Worm (Caenorhabditis elegans) whole organism, mixed stage, embryonic: ENCODE results near the gene Y46E12BL.2.

Experiments used
- M03D4.4 ChIP-seq: sonication (generic microtip); optimal IDR thresholded peaks from 2 replicates; lab custom pipeline; 2017; ENCODE audit warnings: mild to moderate bottlenecking, missing genetic modification characterization, missing compliant biosample characterization
- bed-3 ChIP-seq: fragments of 200-800 bp; sonication (Bioruptor generic); optimal IDR thresholded peaks from 3 replicates; lab custom pipeline; 2018; ENCODE audit warnings: mild to moderate bottlenecking, missing genetic modification characterization, moderate library complexity, missing compliant biosample characterization
- blmp-1 ChIP-seq: fragments of 150-350 bp; optimal IDR thresholded peaks from 2 replicates; lab custom pipeline; 2014; ENCODE audit warnings: missing biosample characterization, missing genetic modification characterization
- ceh-39 ChIP-seq: fragments of 150-350 bp; optimal IDR thresholded peaks from 2 replicates; lab custom pipeline; 2014; ENCODE audit warnings: missing biosample characterization, missing genetic modification characterization
- ceh-43 ChIP-seq: fragments of 200-800 bp; sonication (Bioruptor generic); optimal IDR thresholded peaks from 2 replicates; lab custom pipeline; 2018; ENCODE audit warnings: mild to moderate bottlenecking, missing genetic modification characterization, moderate library complexity, missing compliant biosample characterization
- ceh-83 ChIP-seq: fragments of 200-800 bp; sonication (Bioruptor generic); optimal IDR thresholded peaks from 2 replicates; lab custom pipeline; 2018; ENCODE audit warnings: mild to moderate bottlenecking, missing genetic modification characterization, missing compliant biosample characterization
- ces-1 ChIP-seq: fragments of 150-350 bp; optimal IDR thresholded peaks from 2 replicates; lab custom pipeline; 2014; ENCODE audit warnings: missing biosample characterization, missing genetic modification reagents, missing genetic modification characterization
- cnd-1 ChIP-seq: fragments of 200-800 bp; sonication (Bioruptor generic); optimal IDR thresholded peaks from 2 replicates; lab custom pipeline; 2018; ENCODE audit warnings: mild to moderate bottlenecking, missing genetic modification characterization, missing compliant biosample characterization
- drap-1 ChIP-seq: fragments of 200-800 bp; sonication (Bioruptor generic); optimal IDR thresholded peaks from 3 replicates; lab custom pipeline; 2018; ENCODE audit warnings: mild to moderate bottlenecking, missing genetic modification characterization, missing compliant biosample characterization
- elt-1 ChIP-seq: sonication (generic microtip); optimal IDR thresholded peaks from 2 replicates; lab custom pipeline; 2017; ENCODE audit warnings: missing genetic modification characterization, mild to moderate bottlenecking, missing compliant biosample characterization, antibody characterized with exemption, moderate library complexity, borderline replicate concordance; ENCODE audit not compliant: insufficient read depth
- elt-3 ChIP-seq: fragments of 150-350 bp; optimal IDR thresholded peaks from 2 replicates; lab custom pipeline; 2014; ENCODE audit warnings: missing biosample characterization, missing genetic modification characterization
- flh-1 ChIP-seq: fragments of 200-800 bp; sonication (Bioruptor generic); optimal IDR thresholded peaks from 2 replicates; lab custom pipeline; 2018; ENCODE audit warnings: mild to moderate bottlenecking, missing genetic modification characterization, moderate library complexity, missing compliant biosample characterization
- ham-2 ChIP-seq: fragments of 200-800 bp; sonication (Bioruptor generic); optimal IDR thresholded peaks from 2 replicates; lab custom pipeline; 2018; ENCODE audit warnings: mild to moderate bottlenecking, missing genetic modification characterization, missing compliant biosample characterization
- hlh-1 ChIP-seq: fragments of 150-350 bp; optimal IDR thresholded peaks from 2 replicates; lab custom pipeline; 2014; ENCODE audit warnings: missing biosample characterization, missing genetic modification reagents, missing genetic modification characterization
- lin-13 ChIP-seq: fragments of 150-350 bp; optimal IDR thresholded peaks from 2 replicates; lab custom pipeline; 2014; ENCODE audit warnings: missing biosample characterization, missing genetic modification characterization
- lin-32 ChIP-seq: fragments of 200-800 bp; sonication (Bioruptor generic); optimal IDR thresholded peaks from 2 replicates; lab custom pipeline; 2018; ENCODE audit warnings: mild to moderate bottlenecking, missing genetic modification characterization, missing compliant biosample characterization
- lsy-2 ChIP-seq: fragments of 150-350 bp; optimal IDR thresholded peaks from 2 replicates; lab custom pipeline; 2014; ENCODE audit warnings: missing biosample characterization, missing genetic modification characterization
- mab-5 ChIP-seq: fragments of 150-350 bp; optimal IDR thresholded peaks from 2 replicates; lab custom pipeline; 2014; ENCODE audit warnings: missing biosample characterization, missing genetic modification characterization
- mep-1 ChIP-seq: fragments of 150-350 bp; optimal IDR thresholded peaks from 2 replicates; lab custom pipeline; 2017; ENCODE audit warnings: missing biosample characterization, missing genetic modification reagents, missing genetic modification characterization, inconsistent platforms
- mls-2 ChIP-seq: sonication (generic microtip); optimal IDR thresholded peaks from 2 replicates; lab custom pipeline; 2016; ENCODE audit warnings: mild to moderate bottlenecking, missing genetic modification characterization, moderate library complexity, missing compliant biosample characterization
- nhr-12 ChIP-seq: fragments of 150-350 bp; optimal IDR thresholded peaks from 2 replicates; lab custom pipeline; 2014; ENCODE audit warnings: missing biosample characterization, missing genetic modification characterization
- nhr-2 ChIP-seq: fragments of 150-350 bp; optimal IDR thresholded peaks from 2 replicates; lab custom pipeline; 2014; ENCODE audit warnings: missing biosample characterization, missing genetic modification characterization
- nhr-237 ChIP-seq: fragments of 150-350 bp; optimal IDR thresholded peaks from 2 replicates; lab custom pipeline; 2014; ENCODE audit warnings: missing biosample characterization, missing genetic modification characterization
- nhr-28 ChIP-seq: fragments of 150-350 bp; optimal IDR thresholded peaks from 2 replicates; lab custom pipeline; 2014; ENCODE audit warnings: missing biosample characterization, missing genetic modification characterization
- nhr-76 ChIP-seq: sonication (generic microtip); optimal IDR thresholded peaks from 2 replicates; lab custom pipeline; 2017; ENCODE audit warnings: missing biosample characterization, missing genetic modification characterization
- pha-4 ChIP-seq: fragments of 150-350 bp; optimal IDR thresholded peaks from 2 replicates; lab custom pipeline; 2018; ENCODE audit warnings: missing biosample characterization, missing genetic modification reagents, missing genetic modification characterization
- sem-2 ChIP-seq: fragments of 200-800 bp; sonication (Bioruptor generic); optimal IDR thresholded peaks from 2 replicates; lab custom pipeline; 2018; ENCODE audit warnings: mild to moderate bottlenecking, missing genetic modification characterization, missing compliant biosample characterization
- snpc-4 ChIP-seq: fragments of 150-350 bp; optimal IDR thresholded peaks from 2 replicates; lab custom pipeline; 2014; ENCODE audit warnings: missing biosample characterization, missing genetic modification characterization
- sptf-1 ChIP-seq: sonication (generic microtip); optimal IDR thresholded peaks from 2 replicates; lab custom pipeline; 2017; ENCODE audit warnings: mild to moderate bottlenecking, missing genetic modification characterization, moderate library complexity, missing compliant biosample characterization
- tbx-8 ChIP-seq: fragments of 200-800 bp; sonication (Bioruptor generic); optimal IDR thresholded peaks from 2 replicates; lab custom pipeline; 2018; ENCODE audit warnings: mild to moderate bottlenecking, missing genetic modification characterization, moderate library complexity, missing compliant biosample characterization
- unc-120 ChIP-seq: sonication (generic microtip); optimal IDR thresholded peaks from 2 replicates; lab custom pipeline; 2017; ENCODE audit warnings: missing genetic modification characterization, missing compliant biosample characterization; ENCODE audit not compliant: poor library complexity, severe bottlenecking
- unc-39 ChIP-seq: fragments of 150-350 bp; optimal IDR thresholded peaks from 2 replicates; lab custom pipeline; 2014; ENCODE audit warnings: missing biosample characterization, missing genetic modification characterization
- unc-62 ChIP-seq: fragments of 150-350 bp; optimal IDR thresholded peaks from 2 replicates; lab custom pipeline; 2014; ENCODE audit warnings: missing biosample characterization, missing genetic modification reagents, missing genetic modification characterization
- zip-8 ChIP-seq: fragments of 150-350 bp; optimal IDR thresholded peaks from 2 replicates; lab custom pipeline; 2014; ENCODE audit warnings: missing biosample characterization, missing genetic modification characterization
- ztf-11 ChIP-seq: fragments of 150-350 bp; optimal IDR thresholded peaks from 2 replicates; lab custom pipeline; 2014; ENCODE audit warnings: missing biosample characterization, missing genetic modification characterization

The Y46E12BL.2 gene

ce11 chrII:15232705-15233104 is at the start of gene Y46E12BL.2:
Y46E12BL.2 (plus strand) TSS chrII:15232947.
- no peak for TF ChIP-seq unc-120 (tag; lab: Kevin White, UChicago)
- peak; percentile 71 for TF ChIP-seq lin-13 (tag; lab: Kevin White, UChicago)
- TF ChIP-seq nhr-28 (tag; lab: Kevin White, UChicago), result no peak
- TF ChIP-seq ham-2 (GFP tag; lab: Kevin White, UChicago), result no peak
- no peak for TF ChIP-seq cnd-1 (tag; lab: Kevin White, UChicago)
- TF ChIP-seq bed-3, result no peak
- TF ChIP-seq tbx-8, result no peak
- no peak for TF ChIP-seq nhr-76 (tag; lab: Kevin White, UChicago)
- peak; percentile 41 for TF ChIP-seq mls-2
- no peak for TF ChIP-seq unc-39
- TF ChIP-seq nhr-2, result peak; percentile 3
- no peak for TF ChIP-seq ceh-43 (GFP tag; lab: Kevin White, UChicago)
- TF ChIP-seq elt-1, result no peak
- TF ChIP-seq lin-32 (GFP tag; lab: Kevin White, UChicago), result no peak
- no peak for TF ChIP-seq sem-2
- no peak for TF ChIP-seq mab-5 (tag; lab: Kevin White, UChicago)
- no peak for TF ChIP-seq pha-4 (tag; lab: Kevin White, UChicago)
- TF ChIP-seq lsy-2 (tag; lab: Kevin White, UChicago), result peak; percentile 64
- TF ChIP-seq ceh-83 (GFP tag; lab: Kevin White, UChicago), result no peak
- TF ChIP-seq ztf-11 (tag; lab: Kevin White, UChicago), result no peak
- peak; percentile 55 for TF ChIP-seq sptf-1
- TF ChIP-seq ceh-39, result peak; percentile 16
- peak; percentile 50 for TF ChIP-seq ces-1
- no peak for TF ChIP-seq zip-8 (tag; lab: Kevin White, UChicago)
- TF ChIP-seq nhr-237 (tag; lab: Kevin White, UChicago), result peak; percentile 75
- TF ChIP-seq drap-1 (GFP tag; lab: Kevin White, UChicago), result no peak
- TF ChIP-seq elt-3 (tag; lab: Kevin White, UChicago), result no peak
- TF ChIP-seq blmp-1, result no peak
- TF ChIP-seq flh-1 (GFP tag; lab: Kevin White, UChicago), result no peak
- TF ChIP-seq nhr-12 (tag; lab: Kevin White, UChicago), result no peak
- TF ChIP-seq snpc-4 (tag; lab: Kevin White, UChicago), result no peak
- no peak for TF ChIP-seq unc-62 (GFP tag; lab: Kevin White, UChicago)
- TF ChIP-seq M03D4.4, result no peak
- TF ChIP-seq mep-1 (tag; lab: Kevin White, UChicago), result peak; percentile 67
- TF ChIP-seq hlh-1 (tag; lab: Kevin White, UChicago), result no peak
- TF ChIP-seq, all 35 proteins: peak for 9

ce11 chrII:15183139-15183538 is 49.6 kb upstream of the Y46E12BL.2 start, which contains the start of gene gst-34:
gst-34 (minus strand) TSS chrII:15183239.
- TF ChIP-seq elt-3 (tag; lab: Kevin White, UChicago) (no peak), mep-1 (tag; lab: Kevin White, UChicago) (no peak), zip-8 (tag; lab: Kevin White, UChicago) (no peak), lin-32 (GFP tag; lab: Kevin White, UChicago) (no peak), tbx-8 (no peak), ceh-39 (no peak), bed-3 (no peak), ceh-83 (GFP tag; lab: Kevin White, UChicago) (no peak), lin-13 (tag; lab: Kevin White, UChicago) (no peak), nhr-237 (tag; lab: Kevin White, UChicago) (no peak), pha-4 (tag; lab: Kevin White, UChicago) (no peak), flh-1 (GFP tag; lab: Kevin White, UChicago) (no peak), drap-1 (GFP tag; lab: Kevin White, UChicago) (no peak), unc-120 (tag; lab: Kevin White, UChicago) (no peak), nhr-2 (no peak), blmp-1 (no peak), ceh-43 (GFP tag; lab: Kevin White, UChicago) (no peak), unc-39 (no peak)

DNA sequence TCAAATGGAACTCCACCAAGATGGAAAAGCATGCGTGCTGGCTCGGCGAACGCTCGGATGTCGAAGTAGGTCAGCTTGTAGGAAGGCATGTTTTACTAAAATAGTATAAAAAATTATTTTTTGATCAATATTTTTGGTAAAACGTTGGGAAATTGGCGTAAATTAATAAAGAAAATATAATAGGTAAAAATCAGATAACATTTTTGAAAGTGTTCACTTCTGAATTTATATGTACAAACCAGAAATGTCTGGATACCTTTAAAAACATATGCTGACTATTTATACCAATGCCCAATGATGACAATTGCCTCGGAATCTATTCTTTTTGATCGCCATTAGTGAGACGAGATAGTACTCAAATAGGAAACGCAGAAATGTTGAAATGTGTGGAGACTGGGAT is 47.5 kb upstream of the Y46E12BL.2 start, which contains the start of gene gst-35:
gst-35 (minus strand) TSS at position 101 of the 400 bp plus-strand sequence.
- TF ChIP-seq ceh-83 (GFP tag; lab: Kevin White, UChicago) (no peak), nhr-237 (tag; lab: Kevin White, UChicago) (no peak), nhr-28 (tag; lab: Kevin White, UChicago) (no peak), ceh-43 (GFP tag; lab: Kevin White, UChicago) (no peak), blmp-1 (no peak), nhr-2 (no peak), drap-1 (GFP tag; lab: Kevin White, UChicago) (no peak), elt-1 (no peak), ces-1 (no peak), unc-120 (tag; lab: Kevin White, UChicago) (no peak), M03D4.4 (no peak), hlh-1 (tag; lab: Kevin White, UChicago) (no peak)
